Fruit fly (Drosophila melanogaster) whole organism, embryonic: Measurements from ENCODE around the gene kel.

Experiments
- Antp ChIP-seq: fragments of 200-800 bp; sonication (Bioruptor generic); optimal IDR thresholded peaks from 3 replicates; lab custom pipeline; 2016; ENCODE audit warnings: missing biosample characterization, missing genetic modification characterization
- Bgb ChIP-seq: fragments of 200-800 bp; sonication (Bioruptor generic); IDR thresholded peaks from 2 replicates; pipeline ENCODE4 v1.3.6; 2022; ENCODE audit warnings: missing biosample characterization, missing genetic modification characterization; ENCODE audit not compliant: partially characterized antibody
- BtbVII ChIP-seq: fragments of 200-800 bp; sonication (Bioruptor generic); optimal IDR thresholded peaks from 3 replicates; lab custom pipeline; 2017; ENCODE audit warnings: missing biosample characterization, mild to moderate bottlenecking, missing genetic modification characterization
- CG10267 ChIP-seq: fragments of 200-800 bp; sonication (Bioruptor generic); optimal IDR thresholded peaks from 2 replicates; lab custom pipeline; 2018; ENCODE audit warnings: missing biosample characterization, mild to moderate bottlenecking, missing genetic modification characterization, moderate library complexity
- CG10431 ChIP-seq: fragments of 200-800 bp; sonication (Bioruptor generic); optimal IDR thresholded peaks from 3 replicates; lab custom pipeline; 2018; ENCODE audit warnings: missing biosample characterization, mild to moderate bottlenecking, missing genetic modification characterization
- CG10959 ChIP-seq: fragments of 200-800 bp; sonication (Bioruptor generic); IDR thresholded peaks from 2 replicates; pipeline ENCODE4 v1.3.6; 2022; ENCODE audit warnings: missing biosample characterization, missing genetic modification characterization
- CG11695 ChIP-seq: fragments of 200-800 bp; sonication (Bioruptor generic); IDR thresholded peaks from 3 replicates; pipeline ENCODE4 v1.3.6; 2022; ENCODE audit warnings: missing biosample characterization, missing genetic modification characterization
- CG12769 ChIP-seq: fragments of 200-800 bp; sonication (Bioruptor generic); optimal IDR thresholded peaks from 2 replicates; lab custom pipeline; 2019; ENCODE audit warnings: missing biosample characterization, mild to moderate bottlenecking, missing genetic modification characterization, moderate library complexity
- CG13775 ChIP-seq: fragments of 200-800 bp; sonication (Bioruptor generic); optimal IDR thresholded peaks from 3 replicates; lab custom pipeline; 2017; ENCODE audit warnings: missing biosample characterization, mild to moderate bottlenecking, missing genetic modification characterization
- CG14667 ChIP-seq: fragments of 200-800 bp; sonication (Bioruptor generic); IDR thresholded peaks from 2 replicates; pipeline ENCODE4 v1.3.6; 2022; ENCODE audit warnings: missing biosample characterization, missing genetic modification characterization
- CG15514 ChIP-seq: fragments of 200-800 bp; sonication (Bioruptor generic); optimal IDR thresholded peaks from 3 replicates; lab custom pipeline; 2017; ENCODE audit warnings: missing biosample characterization, missing genetic modification characterization, mild to moderate bottlenecking, moderate library complexity, missing genetic modification reagents
- CG15696 ChIP-seq: fragments of 200-800 bp; sonication (Bioruptor generic); optimal IDR thresholded peaks from 2 replicates; lab custom pipeline; 2019; ENCODE audit warnings: missing biosample characterization, mild to moderate bottlenecking, missing genetic modification characterization, moderate library complexity
- CG17361 ChIP-seq: fragments of 200-800 bp; sonication (Bioruptor generic); IDR thresholded peaks from 3 replicates; pipeline ENCODE4 v1.3.6; 2022; ENCODE audit warnings: missing biosample characterization, missing genetic modification characterization
- CG2678 ChIP-seq: fragments of 200-800 bp; sonication (Bioruptor generic); optimal IDR thresholded peaks from 3 replicates; lab custom pipeline; 2019; ENCODE audit warnings: missing biosample characterization, mild to moderate bottlenecking, missing genetic modification characterization, moderate library complexity
- CG30020 ChIP-seq: fragments of 200-800 bp; optimal IDR thresholded peaks from 2 replicates; lab custom pipeline; 2019; ENCODE audit warnings: missing biosample characterization, mild to moderate bottlenecking, missing genetic modification characterization, moderate library complexity
- CG3163 ChIP-seq: fragments of 200-800 bp; sonication (Bioruptor generic); optimal IDR thresholded peaks from 3 replicates; lab custom pipeline; 2016; ENCODE audit warnings: missing biosample characterization, missing genetic modification characterization
- CG32532 ChIP-seq: fragments of 200-800 bp; sonication (Bioruptor generic); IDR thresholded peaks from 2 replicates; pipeline ENCODE4 v1.3.6; 2022; ENCODE audit warnings: missing biosample characterization, missing genetic modification characterization
- CG3281 ChIP-seq: fragments of 200-800 bp; sonication (Bioruptor generic); optimal IDR thresholded peaks from 3 replicates; lab custom pipeline; 2017; ENCODE audit warnings: missing biosample characterization, mild to moderate bottlenecking, missing genetic modification characterization
- CG4360 ChIP-seq: fragments of 200-800 bp; sonication (Bioruptor generic); IDR thresholded peaks from 2 replicates; pipeline ENCODE4 v1.3.6; 2022; ENCODE audit warnings: missing biosample characterization, missing genetic modification characterization
- CG7556 ChIP-seq: fragments of 200-800 bp; sonication (Bioruptor generic); optimal IDR thresholded peaks from 2 replicates; lab custom pipeline; 2017; ENCODE audit warnings: missing biosample characterization, mild to moderate bottlenecking, missing genetic modification characterization
- CG8359 ChIP-seq: fragments of 200-800 bp; sonication (Bioruptor generic); optimal IDR thresholded peaks from 2 replicates; lab custom pipeline; 2017; ENCODE audit warnings: missing biosample characterization, mild to moderate bottlenecking, missing genetic modification characterization, borderline replicate concordance
- HHEX ChIP-seq: fragments of 200-800 bp; sonication (Bioruptor generic); optimal IDR thresholded peaks from 3 replicates; lab custom pipeline; 2017; ENCODE audit warnings: missing biosample characterization, mild to moderate bottlenecking, missing genetic modification characterization, missing genetic modification reagents
- Hr3 ChIP-seq: fragments of 200-800 bp; sonication (Bioruptor generic); optimal IDR thresholded peaks from 3 replicates; lab custom pipeline; 2016; ENCODE audit warnings: missing biosample characterization, missing genetic modification characterization
- MBD-R2 ChIP-seq: fragments of 200-800 bp; sonication (Bioruptor generic); IDR thresholded peaks from 2 replicates; pipeline ENCODE4 v1.3.6; 2022; ENCODE audit warnings: missing biosample characterization, missing genetic modification characterization
- Med ChIP-seq: fragments of 200-800 bp; sonication (Bioruptor generic); peaks from one replicate; lab custom pipeline; 2016; ENCODE audit warnings: missing biosample characterization, missing genetic modification characterization, mild to moderate bottlenecking, inconsistent platforms, moderate library complexity
- NFAT ChIP-seq: fragments of 200-800 bp; sonication (Bioruptor generic); IDR thresholded peaks from 2 replicates; pipeline ENCODE4 v1.3.6; 2022; ENCODE audit warnings: missing biosample characterization, missing genetic modification characterization
- NfI ChIP-seq: fragments of 200-800 bp; sonication (Bioruptor generic); optimal IDR thresholded peaks from 3 replicates; lab custom pipeline; 2018; ENCODE audit warnings: missing biosample characterization, mild to moderate bottlenecking, missing genetic modification characterization, moderate library complexity
- Pdp1 ChIP-seq, 2 experiments: fragments of 200-800 bp; sonication (Bioruptor generic); optimal IDR thresholded peaks; 3 replicates each; lab custom pipeline; 2016; ENCODE audit warnings: missing biosample characterization in 2 of 2, missing genetic modification characterization in 2 of 2, mild to moderate bottlenecking in 1 of 2, moderate library complexity in 1 of 2
- Ptx1 ChIP-seq: fragments of 200-800 bp; sonication (Bioruptor generic); IDR thresholded peaks from 2 replicates; pipeline ENCODE4 v1.3.6; 2022; ENCODE audit warnings: missing biosample characterization, missing genetic modification characterization
- Rx ChIP-seq: fragments of 200-800 bp; sonication (Bioruptor generic); IDR thresholded peaks from 2 replicates; pipeline ENCODE4 v1.3.6; 2022; ENCODE audit warnings: missing biosample characterization, missing genetic modification characterization
- Xbp1 ChIP-seq: fragments of 200-800 bp; sonication (Bioruptor generic); optimal IDR thresholded peaks from 3 replicates; lab custom pipeline; 2016; ENCODE audit warnings: missing biosample characterization, mild to moderate bottlenecking, missing genetic modification characterization
- ash1 ChIP-seq: fragments of 200-800 bp; sonication (Bioruptor generic); optimal IDR thresholded peaks from 2 replicates; lab custom pipeline; 2018; ENCODE audit warnings: missing biosample characterization, mild to moderate bottlenecking, missing genetic modification characterization
- bcd ChIP-seq: fragments of 200-800 bp; sonication (Bioruptor generic); optimal IDR thresholded peaks from 2 replicates; lab custom pipeline; 2017; ENCODE audit warnings: missing biosample characterization, mild to moderate bottlenecking, missing genetic modification characterization
- cg ChIP-seq: fragments of 200-800 bp; sonication (Bioruptor generic); optimal IDR thresholded peaks from 3 replicates; lab custom pipeline; 2019; ENCODE audit warnings: missing biosample characterization, mild to moderate bottlenecking, missing genetic modification characterization, moderate library complexity
- ci ChIP-seq: fragments of 200-800 bp; sonication (Bioruptor generic); IDR thresholded peaks from 3 replicates; pipeline ENCODE4 v1.3.6; 2022; ENCODE audit warnings: missing biosample characterization, missing genetic modification characterization
- croc ChIP-seq: fragments of 200-800 bp; sonication (Bioruptor generic); conservative IDR thresholded peaks from 3 replicates; pipeline ENCODE4 v1.3.6; 2022; ENCODE audit warnings: missing biosample characterization, missing genetic modification characterization
- dan ChIP-seq: fragments of 200-800 bp; sonication (Bioruptor generic); IDR thresholded peaks from 2 replicates; pipeline ENCODE4 v1.3.6; 2022; ENCODE audit warnings: missing biosample characterization, missing genetic modification characterization
- insv ChIP-seq, 2 experiments: fragments of 200-800 bp; sonication (Bioruptor generic); optimal IDR thresholded peaks; 3 replicates each; lab custom pipeline; 2016 to 2018; ENCODE audit warnings: missing biosample characterization in 2 of 2, missing genetic modification characterization in 2 of 2
- lmd ChIP-seq: fragments of 200-800 bp; sonication (Bioruptor generic); IDR thresholded peaks from 2 replicates; pipeline ENCODE4 v1.3.6; 2022; ENCODE audit warnings: missing biosample characterization, missing genetic modification characterization
- oc ChIP-seq: fragments of 200-800 bp; sonication (Bioruptor generic); optimal IDR thresholded peaks from 2 replicates; lab custom pipeline; 2018; ENCODE audit warnings: missing biosample characterization, mild to moderate bottlenecking, missing genetic modification characterization, moderate library complexity
- onecut ChIP-seq: fragments of 200-800 bp; sonication (Bioruptor generic); IDR thresholded peaks from 2 replicates; pipeline ENCODE4 v1.3.6; 2022; ENCODE audit warnings: missing biosample characterization, missing genetic modification characterization
- prd ChIP-seq, 3 experiments: fragments of >200 bp in 2 of 3; fragments of 200-800 bp in 1 of 3; sonication (Bioruptor generic) in 1 of 3; optimal IDR thresholded peaks in 2 of 3; IDR thresholded peaks in 1 of 3; 2 replicates in 2 of 3; 3 replicates in 1 of 3; pipeline versions ENCODE4 v1.3.6 to Lab custom; 2017 to 2022; ENCODE audit warnings: missing biosample characterization in 1 of 3, missing genetic modification characterization in 1 of 3
- sens ChIP-seq: fragments of 200-800 bp; sonication (Bioruptor generic); peaks from one replicate; lab custom pipeline; 2016; ENCODE audit warnings: missing biosample characterization, missing genetic modification characterization
- sob ChIP-seq: fragments of 200-800 bp; sonication (Bioruptor generic); IDR thresholded peaks from 2 replicates; pipeline ENCODE4 v1.3.6; 2022; ENCODE audit warnings: missing biosample characterization, missing genetic modification characterization
- tll ChIP-seq, 2 experiments: fragments of 200-800 bp in 1 of 2; fragments of >200 bp in 1 of 2; sonication (Bioruptor generic) in 1 of 2; optimal IDR thresholded peaks; 2 replicates each; lab custom pipeline; 2017 to 2019; ENCODE audit warnings: missing biosample characterization in 2 of 2, missing genetic modification characterization in 2 of 2, mild to moderate bottlenecking in 1 of 2, moderate library complexity in 1 of 2
- ttk ChIP-seq: fragments of 200-800 bp; sonication (Bioruptor generic); IDR thresholded peaks from 2 replicates; pipeline ENCODE4 v2.1.2; 2022; ENCODE audit warnings: missing biosample characterization, missing genetic modification characterization
- wdn ChIP-seq: fragments of 200-800 bp; sonication (Bioruptor generic); IDR thresholded peaks from 2 replicates; pipeline ENCODE4 v1.3.6; 2022; ENCODE audit warnings: missing biosample characterization, missing genetic modification characterization
- zen ChIP-seq: fragments of 200-800 bp; sonication (Bioruptor generic); optimal IDR thresholded peaks from 3 replicates; lab custom pipeline; 2018; ENCODE audit warnings: missing biosample characterization, mild to moderate bottlenecking, missing genetic modification characterization, moderate library complexity

Gene kel

dm6 chr2L:18150393-18151133 lies 12.7 kb upstream of the kel start (continued):
- TF ChIP-seq oc (tag; lab: Kevin White, UChicago) = peak; percentile 2
- no peak for TF ChIP-seq CG30020 (tag; lab: Kevin White, UChicago)
- peak; percentile 92 for TF ChIP-seq CG12769 (tag; lab: Kevin White, UChicago)
- peak; percentile 47 for TF ChIP-seq CG2678 (tag; lab: Kevin White, UChicago)
- peak; percentile 86 for TF ChIP-seq Med
- TF ChIP-seq CG8359 (GFP tag; lab: Kevin White, UChicago) = no peak
- TF ChIP-seq sens = peak; percentile 78
- TF ChIP-seq CG17361 (GFP tag; lab: Robert Waterston, UW) = peak; percentile 58; the same call in 2 of the 3 replicates
- TF ChIP-seq CG11695 (GFP tag; lab: Robert Waterston, UW) = 0 out of 3 replicates have a peak, but pooled peaks have one; percentile 20
- no peak for TF ChIP-seq prd (optimal IDR thresholded peaks at IDR 0.05; lab: Kevin White, UChicago)
- TF ChIP-seq prd (GFP tag; IDR thresholded peaks at IDR 0.05; lab: Robert Waterston, UW) = peak; percentile 68
- peak; percentile 66 for TF ChIP-seq NFAT
- TF ChIP-seq CG15514 (GFP tag; lab: Kevin White, UChicago) = peak; percentile 22
- TF ChIP-seq Hr3 (GFP tag; lab: Kevin White, UChicago) = peak; percentile 10
- peak; percentile 49 for TF ChIP-seq CG7556 (GFP tag; lab: Kevin White, UChicago)
- peak; percentile 5 for TF ChIP-seq bcd (GFP tag; lab: Kevin White, UChicago)
- 0 out of 2 replicates have a peak, but pooled peaks have one; percentile 26 for TF ChIP-seq Rx
- peak in 1 of 2 experiments; percentile 5 for TF ChIP-seq insv (GFP tag; optimal IDR thresholded peaks at IDR 0.05; lab: Kevin White, UChicago)
- TF ChIP-seq CG32532 (GFP tag; lab: Robert Waterston, UW) = peak; percentile 76
- peak; percentile 33 for TF ChIP-seq CG14667 (GFP tag; lab: Robert Waterston, UW)
- TF ChIP-seq zen = no peak
- TF ChIP-seq croc (GFP tag; lab: Robert Waterston, UW) = no peak
- peak; percentile 16 for TF ChIP-seq Xbp1
- TF ChIP-seq ttk (GFP tag; lab: Robert Waterston, UW) = peak; percentile 17; the same call in 1 of the 2 replicates
- no peak for TF ChIP-seq CG3163 (GFP tag; lab: Kevin White, UChicago)
- peak; percentile 61; the same call in 1 of the 3 replicates for TF ChIP-seq ci (GFP tag; lab: Robert Waterston, UW)
- TF ChIP-seq BtbVII = no peak
- no peak for TF ChIP-seq Bgb (GFP tag; lab: Robert Waterston, UW)
- TF ChIP-seq onecut (GFP tag; lab: Robert Waterston, UW) = peak; percentile 34
- TF ChIP-seq Antp (GFP tag; lab: Kevin White, UChicago) = peak; percentile 52
- peak; percentile 39 for TF ChIP-seq CG13775 (GFP tag; lab: Kevin White, UChicago)
- peak; percentile 46 for TF ChIP-seq sob (GFP tag; lab: Robert Waterston, UW)
- peak in 1 of 2 experiments; percentile 48 for TF ChIP-seq Pdp1 (GFP tag; optimal IDR thresholded peaks at IDR 0.05; lab: Kevin White, UChicago)
- peak; percentile 47; the same call in 1 of the 2 replicates for TF ChIP-seq wdn
- peak; percentile 2 for TF ChIP-seq CG15696
- TF ChIP-seq CG10267 = peak; percentile 18
- TF ChIP-seq CG4360 (GFP tag; lab: Robert Waterston, UW) = peak; percentile 97
- 0 out of 2 replicates have a peak, but pooled peaks have one; percentile 17 for TF ChIP-seq MBD-R2 (GFP tag; lab: Robert Waterston, UW)
- TF ChIP-seq CG10959 = peak; percentile 15; the same call in 1 of the 2 replicates
- peak; percentile 13 for TF ChIP-seq ash1
- peak; percentile 42; the same call in 1 of the 2 replicates for TF ChIP-seq lmd
- peak; percentile 58 for TF ChIP-seq NfI (GFP tag; lab: Kevin White, UChicago)
- no peak for TF ChIP-seq CG10431 (GFP tag; lab: Kevin White, UChicago)
- no peak for TF ChIP-seq dan
- peak; percentile 8 for TF ChIP-seq CG3281 (GFP tag; lab: Kevin White, UChicago)
- TF ChIP-seq HHEX = no peak
- peak in 1 of 2 experiments; percentile 41 for TF ChIP-seq tll (GFP tag; optimal IDR thresholded peaks at IDR 0.05; lab: Kevin White, UChicago)
- TF ChIP-seq cg = peak; percentile 83
- peak; percentile 46 for TF ChIP-seq Ptx1
